Worm (Caenorhabditis elegans): ENCODE data around the gene twk-31.

- TF ChIP-seq mec-3 (tag; optimal IDR thresholded peaks at IDR 0.05; ENCODE audit: borderline replicate concordance) (no peak), hlh-8 (tag; optimal IDR thresholded peaks at IDR 0.05) (no peak), madf-2 (tag; optimal IDR thresholded peaks at IDR 0.05) (no peak), ama-1 (optimal IDR thresholded peaks at IDR 0.05) (no peak), rnt-1 (tag; optimal IDR thresholded peaks at IDR 0.05) (no peak), nhr-11 (tag; optimal IDR thresholded peaks at IDR 0.05) (no peak), dmd-4 (tag; optimal IDR thresholded peaks at IDR 0.05; ENCODE audit: borderline replicate concordance) (no peak)
These were observed 9.1 kb downstream of the twk-31 start for ce11 chrIII:11419551-11419950.
